Worm (Caenorhabditis elegans): ENCODE results near the gene srx-125.

ce11 chrV:13373643-13374042 lies 6.5 kb downstream of the srx-125 start:
- TF ChIP-seq pha-4 (tag; optimal IDR thresholded peaks at IDR 0.05) (no peak), ztf-11 (tag; optimal IDR thresholded peaks at IDR 0.05) (no peak), unc-39 (tag; optimal IDR thresholded peaks at IDR 0.05) (no peak), bed-3 (GFP tag; optimal IDR thresholded peaks at IDR 0.05) (no peak), snpc-4 (tag; optimal IDR thresholded peaks at IDR 0.05) (no peak), nhr-28 (tag; optimal IDR thresholded peaks at IDR 0.05) (no peak), ceh-39 (tag; optimal IDR thresholded peaks at IDR 0.05) (no peak), blmp-1 (tag; optimal IDR thresholded peaks at IDR 0.05) (no peak), nhr-2 (tag; optimal IDR thresholded peaks at IDR 0.05) (no peak), ces-1 (GFP tag; optimal IDR thresholded peaks at IDR 0.05) (no peak), nhr-12 (tag; optimal IDR thresholded peaks at IDR 0.05) (no peak)
